Worm (Caenorhabditis elegans) whole organism, L4 larva: ENCODE measurements around the gene F26F2.11.
"Not testable (repeated sequence)": the region's sequence is repeated elsewhere in the genome, so short reads cannot be mapped to it uniquely, and the experiment has no call there.

ENCODE experiments used
- F26F4.8 ChIP-seq: fragments of 200-800 bp; sonication (Bioruptor generic); conservative IDR thresholded peaks from 2 replicates; pipeline ENCODE4 v1.3.6; 2022; ENCODE audit warnings: missing genetic modification characterization, missing compliant biosample characterization
- F44E2.7 ChIP-seq: fragments of 200-800 bp; sonication (Bioruptor generic); IDR thresholded peaks from 2 replicates; pipeline ENCODE4 v2.1.2; 2022; ENCODE audit warnings: missing genetic modification characterization, missing compliant biosample characterization
- T20F7.1 ChIP-seq: fragments of 200-800 bp; sonication (Bioruptor generic); optimal IDR thresholded peaks from 2 replicates; lab custom pipeline; 2018; ENCODE audit warnings: mild to moderate bottlenecking, missing genetic modification characterization, missing compliant biosample characterization
- Y5F2A.4 ChIP-seq: fragments of 200-800 bp; sonication (Bioruptor generic); optimal IDR thresholded peaks from 2 replicates; lab custom pipeline; 2018; ENCODE audit warnings: mild to moderate bottlenecking, missing genetic modification characterization, missing compliant biosample characterization
- ama-1 ChIP-seq: fragments of 150-350 bp; optimal IDR thresholded peaks from 2 replicates; lab custom pipeline; 2014; ENCODE audit warnings: inconsistent platforms, mixed read lengths
- ceh-32 ChIP-seq: sonication (generic microtip); optimal IDR thresholded peaks from 2 replicates; lab custom pipeline; 2016; ENCODE audit warnings: mild to moderate bottlenecking, missing genetic modification characterization, missing compliant biosample characterization; ENCODE audit not compliant: poor library complexity
- cey-2 ChIP-seq: sonication (generic microtip); optimal IDR thresholded peaks from 3 replicates; lab custom pipeline; 2017; ENCODE audit warnings: missing genetic modification characterization, mild to moderate bottlenecking, missing compliant biosample characterization, antibody characterized with exemption, borderline replicate concordance; ENCODE audit not compliant: insufficient read depth
- daf-8 ChIP-seq: fragments of 200-800 bp; sonication (Bioruptor generic); IDR thresholded peaks from 2 replicates; pipeline ENCODE4 v1.3.6; 2022; ENCODE audit warnings: missing genetic modification characterization, missing compliant biosample characterization
- dmd-6 ChIP-seq: fragments of 200-800 bp; sonication (Bioruptor generic); IDR thresholded peaks from 2 replicates; pipeline ENCODE4 v1.3.6; 2022; ENCODE audit warnings: missing genetic modification reagents, missing genetic modification characterization, missing compliant biosample characterization
- duxl-1 ChIP-seq: sonication (generic microtip); optimal IDR thresholded peaks from 2 replicates; lab custom pipeline; 2016; ENCODE audit warnings: mild to moderate bottlenecking, missing genetic modification characterization, moderate library complexity, missing compliant biosample characterization; ENCODE audit not compliant: poor library complexity
- egl-43 ChIP-seq: fragments of 200-800 bp; sonication (Bioruptor generic); IDR thresholded peaks from 2 replicates; pipeline ENCODE4 v1.3.6; 2022; ENCODE audit warnings: missing genetic modification reagents, missing genetic modification characterization, missing compliant biosample characterization
- lin-15B ChIP-seq: fragments of 150-350 bp; sonication (generic microtip); optimal IDR thresholded peaks from 3 replicates; lab custom pipeline; 2014; ENCODE audit warnings: missing biosample characterization, missing genetic modification characterization
- lir-3 ChIP-seq: sonication (generic microtip); optimal IDR thresholded peaks from 2 replicates; lab custom pipeline; 2016; ENCODE audit warnings: mild to moderate bottlenecking, missing genetic modification characterization, missing compliant biosample characterization
- mdl-1 ChIP-seq, 2 experiments: fragments of 150-350 bp in 1 of 2; sonication (generic microtip) in 1 of 2; optimal IDR thresholded peaks; 2 replicates each; lab custom pipeline; 2014 to 2017; ENCODE audit warnings: missing biosample characterization in 2 of 2, missing genetic modification characterization in 2 of 2
- mes-2 ChIP-seq: sonication (generic microtip); optimal IDR thresholded peaks from 2 replicates; lab custom pipeline; 2016; ENCODE audit warnings: missing genotype, mild to moderate bottlenecking, missing genetic modification characterization, missing compliant biosample characterization; ENCODE audit not compliant: poor library complexity, severe bottlenecking
- mxl-2 ChIP-seq: fragments of 200-800 bp; sonication (Bioruptor generic); conservative IDR thresholded peaks from 2 replicates; pipeline ENCODE4 v1.3.6; 2022; ENCODE audit warnings: missing genetic modification reagents, missing genetic modification characterization, missing compliant biosample characterization
- nhr-28 ChIP-seq: fragments of 150-350 bp; optimal IDR thresholded peaks from 2 replicates; lab custom pipeline; 2014; ENCODE audit warnings: missing biosample characterization, missing genetic modification characterization
- nhr-42 ChIP-seq: fragments of 200-800 bp; sonication (Bioruptor generic); IDR thresholded peaks from 2 replicates; pipeline ENCODE4 v1.3.6; 2022; ENCODE audit warnings: missing genetic modification characterization, missing compliant biosample characterization
- nhr-48 ChIP-seq: sonication (generic microtip); optimal IDR thresholded peaks from 2 replicates; lab custom pipeline; 2016; ENCODE audit warnings: mild to moderate bottlenecking, missing genetic modification characterization, missing compliant biosample characterization
- nhr-76 ChIP-seq: fragments of 150-350 bp; optimal IDR thresholded peaks from 2 replicates; lab custom pipeline; 2014; ENCODE audit warnings: missing biosample characterization, missing genetic modification characterization
- nhr-77 ChIP-seq: fragments of 150-350 bp; optimal IDR thresholded peaks from 2 replicates; lab custom pipeline; 2014; ENCODE audit warnings: missing biosample characterization, missing genetic modification characterization
- pha-4 ChIP-seq, 2 experiments: fragments of 150-350 bp in 1 of 2; fragments of 200-800 bp in 1 of 2; sonication (Bioruptor generic) in 1 of 2; IDR thresholded peaks in 1 of 2; optimal IDR thresholded peaks in 1 of 2; 2 replicates each; pipeline versions ENCODE4 v1.3.6 to Lab custom; 2014 to 2022; ENCODE audit warnings: missing genetic modification characterization in 2 of 2, missing genetic modification reagents in 2 of 2, missing biosample characterization in 1 of 2, missing compliant biosample characterization in 1 of 2
- rbr-2 ChIP-seq: sonication (generic microtip); optimal IDR thresholded peaks from 2 replicates; lab custom pipeline; 2016; ENCODE audit warnings: missing genotype, missing genetic modification characterization, missing compliant biosample characterization
- sdz-12 ChIP-seq: fragments of 200-800 bp; sonication (Bioruptor generic); optimal IDR thresholded peaks from 2 replicates; lab custom pipeline; 2018; ENCODE audit warnings: mild to moderate bottlenecking, missing genetic modification characterization, missing compliant biosample characterization
- tag-97 ChIP-seq: fragments of 200-800 bp; sonication (Bioruptor generic); IDR thresholded peaks from 2 replicates; pipeline ENCODE4 v1.3.6; 2022; ENCODE audit warnings: missing genetic modification characterization, missing compliant biosample characterization
- unc-39 ChIP-seq: sonication (generic microtip); optimal IDR thresholded peaks from 2 replicates; lab custom pipeline; 2017; ENCODE audit warnings: missing biosample characterization, missing genetic modification characterization
- unc-62 ChIP-seq, 3 experiments: fragments of 150-350 bp in 1 of 3; sonication (generic microtip); optimal IDR thresholded peaks in 2 of 3; peaks in 1 of 3; 1 replicate in 1 of 3; 2 replicates in 2 of 3; lab custom pipeline; 2014 to 2017; ENCODE audit warnings: missing biosample characterization in 3 of 3, missing genetic modification characterization in 3 of 3, missing genetic modification reagents in 3 of 3, missing genotype in 1 of 3
- vab-7 ChIP-seq: fragments of 200-800 bp; sonication (Bioruptor generic); IDR thresholded peaks from 2 replicates; pipeline ENCODE4 v1.3.6; 2022; ENCODE audit warnings: missing genetic modification reagents, missing genetic modification characterization, missing compliant biosample characterization
- ztf-7 ChIP-seq: fragments of 150-350 bp; optimal IDR thresholded peaks from 2 replicates; lab custom pipeline; 2014; ENCODE audit warnings: missing biosample characterization, missing genetic modification characterization

F26F2.11 gene

DNA sequence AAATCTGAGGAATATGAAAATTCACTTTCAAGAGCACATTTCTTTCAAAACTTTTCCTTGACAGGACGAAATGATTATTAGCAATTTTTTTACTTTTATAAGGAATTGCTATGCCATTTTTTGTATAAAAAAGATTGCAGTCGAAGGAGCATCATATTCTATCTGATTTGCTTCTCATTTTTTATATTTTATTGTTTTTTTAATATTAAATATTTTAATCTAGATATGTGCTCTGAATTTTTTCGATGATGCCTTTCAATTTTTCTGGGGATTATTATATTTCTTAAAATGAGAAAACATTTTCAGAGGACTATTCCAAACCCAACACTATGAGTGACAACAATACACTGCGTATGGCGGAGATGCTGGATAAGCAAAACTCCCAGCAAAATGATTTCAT is 31.5 kb downstream of the F26F2.11 start, which contains the start of gene F26F2.13:
F26F2.13 (plus strand) TSS at position 301 of the 400 bp plus-strand sequence.
- TF ChIP-seq nhr-48 (tag; lab: Kevin White, UChicago); rbr-2 (tag; lab: Kevin White, UChicago); vab-7 (GFP tag; lab: Robert Waterston, UW): not testable (repeated sequence)

- no peak for TF ChIP-seq tag-97 (GFP tag; lab: Robert Waterston, UW)
- no peak for TF ChIP-seq F26F4.8 (GFP tag; lab: Robert Waterston, UW)
- no peak for TF ChIP-seq mxl-2
- TF ChIP-seq lin-15B (tag; lab: Kevin White, UChicago), result no peak
- no peak for TF ChIP-seq sdz-12
- no peak for TF ChIP-seq nhr-42 (GFP tag; lab: Robert Waterston, UW)
- no peak for TF ChIP-seq ama-1 (lab: Kevin White, UChicago)
- no peak for TF ChIP-seq F44E2.7 (GFP tag; lab: Robert Waterston, UW)
- TF ChIP-seq lir-3 (tag; lab: Kevin White, UChicago), result no peak
Observed at ce11 chrV:20561795-20562194, 33.8 kb downstream of the F26F2.11 start, which contains the start of gene F26F2.1. Gene F26F2.1, minus strand, starts transcription at chrV:20561895.

- TF ChIP-seq ztf-7 (tag; lab: Kevin White, UChicago), result no peak
- no peak for TF ChIP-seq nhr-28 (tag; lab: Kevin White, UChicago)
- no peak for TF ChIP-seq egl-43 (GFP tag; lab: Robert Waterston, UW)
- TF ChIP-seq T20F7.1, result no peak
- no peak for TF ChIP-seq mdl-1 (tag; optimal IDR thresholded peaks at IDR 0.05; lab: Kevin White, UChicago)
- no peak for TF ChIP-seq duxl-1
Observed at ce11 chrV:20558270-20558669, 37.3 kb downstream of the F26F2.11 start, which contains the start of gene abf-4. Gene abf-4, minus strand, starts transcription at chrV:20558370.

- no peak for TF ChIP-seq T20F7.1
- TF ChIP-seq unc-62 (GFP tag; optimal IDR thresholded peaks at IDR 0.05 in 1 of 2; lab: Kevin White, UChicago), result peak in 1 of 2 experiments; percentile 37
- no peak for TF ChIP-seq unc-62 (tag; optimal IDR thresholded peaks at IDR 0.05; lab: Kevin White, UChicago)
- TF ChIP-seq dmd-6, result peak; percentile 66
- TF ChIP-seq, all 104 proteins: peak for 2
Observed at ce11 chrV:20556260-20556659, 39.3 kb downstream of the F26F2.11 start, which contains the start of gene Y38H6C.23. Gene Y38H6C.23, minus strand, starts transcription at chrV:20556360.

DNA sequence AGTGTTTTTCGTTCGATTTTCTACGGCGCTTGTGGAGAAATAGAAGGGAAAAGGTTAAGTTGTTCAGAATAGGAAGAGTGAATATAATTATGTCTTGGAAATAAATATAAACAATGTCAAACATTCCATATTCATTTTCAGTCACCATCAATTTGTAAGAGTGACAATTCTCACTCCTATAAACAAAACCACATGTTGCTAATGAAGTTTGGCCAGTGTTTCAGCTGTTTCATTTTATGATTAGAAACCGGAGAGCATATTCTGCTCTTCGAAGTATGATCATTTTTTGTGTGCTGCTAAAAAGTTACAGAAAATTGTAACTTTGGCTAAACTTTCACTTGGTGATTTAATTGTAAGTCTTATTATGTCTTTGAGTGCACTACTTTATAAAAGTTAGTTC is 40.4 kb downstream of the F26F2.11 start, which contains the start of gene Y38H6C.21:
Y38H6C.21 (minus strand) TSS at position 148 of the 400 bp plus-strand sequence.
- peak; percentile 61 for TF ChIP-seq dmd-6
- no peak for TF ChIP-seq ceh-32 (tag; lab: Kevin White, UChicago)

DNA sequence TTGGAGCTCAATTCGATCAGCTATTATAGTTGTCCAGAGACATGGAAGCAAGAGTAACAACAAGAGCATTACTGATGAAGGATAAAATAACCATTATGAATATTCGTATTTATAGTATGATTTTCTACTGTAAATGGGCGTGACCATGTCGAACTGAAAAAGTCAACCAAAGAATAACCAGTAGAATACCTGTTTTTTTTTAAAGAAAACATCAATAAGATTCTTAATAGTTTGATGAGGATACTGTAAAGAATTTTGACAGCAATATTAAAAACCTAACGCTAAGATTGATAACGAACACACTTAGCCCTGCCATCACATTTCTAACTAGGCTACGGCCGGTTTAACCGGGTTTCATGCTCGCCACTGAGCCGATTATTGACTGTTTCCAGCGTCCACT is 42.6 kb downstream of the F26F2.11 start, which contains the start of gene vmo-1:
vmo-1 (minus strand) TSS at position 101 of the 400 bp plus-strand sequence.
- TF ChIP-seq nhr-77 (tag; lab: Kevin White, UChicago) (no peak), F26F4.8 (GFP tag; lab: Robert Waterston, UW) (no peak), pha-4 (GFP tag; IDR thresholded peaks at IDR 0.05; lab: Robert Waterston, UW) (no peak), pha-4 (tag; optimal IDR thresholded peaks at IDR 0.05; lab: Kevin White, UChicago) (no peak), unc-39 (tag; lab: Kevin White, UChicago) (no peak), mes-2 (tag; lab: Kevin White, UChicago) (no peak), nhr-28 (tag; lab: Kevin White, UChicago) (no peak), daf-8 (no peak), rbr-2 (tag; lab: Kevin White, UChicago) (no peak), Y5F2A.4 (no peak), nhr-48 (tag; lab: Kevin White, UChicago) (no peak), nhr-76 (tag; lab: Kevin White, UChicago) (no peak), cey-2 (tag; lab: Kevin White, UChicago) (no peak)
